Worm (Caenorhabditis elegans): ENCODE measurements around the gene K07G6.1.

DNA sequence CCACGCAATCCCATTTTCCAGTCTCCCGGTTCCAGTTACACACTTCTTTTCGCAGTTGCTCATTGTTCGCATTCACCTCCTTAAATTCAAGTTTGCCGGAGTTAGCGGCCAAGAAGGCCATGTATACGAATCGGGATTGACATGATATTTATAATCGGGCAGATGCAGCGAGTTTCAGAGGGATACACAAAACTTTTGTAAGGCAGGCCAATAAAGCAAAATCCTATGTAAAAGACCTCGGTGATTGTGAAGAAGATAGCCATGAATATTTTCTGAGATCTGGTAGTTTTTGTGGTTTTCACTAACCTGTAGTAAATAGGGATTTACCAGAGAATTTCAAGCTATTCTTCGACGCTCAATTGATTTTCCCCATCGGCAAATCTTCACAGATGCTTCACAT is 25.4 kb downstream of the K07G6.1 start:
- TF ChIP-seq unc-39 (tag; optimal IDR thresholded peaks at IDR 0.05) (no peak), dve-1 (tag; optimal IDR thresholded peaks at IDR 0.05; ENCODE audit: insufficient read depth) (no peak), nhr-76 (tag; optimal IDR thresholded peaks at IDR 0.05) (no peak), mdl-1 (tag; optimal IDR thresholded peaks at IDR 0.05) (no peak), lin-39 (tag; optimal IDR thresholded peaks at IDR 0.05) (no peak), F44E2.7 (GFP tag; IDR thresholded peaks at IDR 0.05) (no peak), jun-1 (tag; optimal IDR thresholded peaks at IDR 0.05) (no peak), egl-43 (GFP tag; IDR thresholded peaks at IDR 0.05) (no peak)

All from whole organism, L4 larva.